Worm (Caenorhabditis elegans): Measurements from ENCODE around the gene T05C12.8.

The T05C12.8 gene

ce11 chrII:8185016-8185493, 5.3 kb downstream of the T05C12.8 start, which contains the start of the genes mig-5 and cct-1 (continued):
- TF ChIP-seq ceh-79 (tag; optimal IDR thresholded peaks at IDR 0.05): no peak
- peak; percentile 41 for TF ChIP-seq rpc-1 (optimal IDR thresholded peaks at IDR 0.05)
- TF ChIP-seq rpc-1 (tag; optimal IDR thresholded peaks at IDR 0.05): no peak
- TF ChIP-seq let-526 (GFP tag; IDR thresholded peaks at IDR 0.05): peak; percentile 64; the same call in 1 of the 2 replicates
- TF ChIP-seq snpc-1.1 (tag; optimal IDR thresholded peaks at IDR 0.05; ENCODE audit: insufficient read depth): peak; percentile 0
- peak; percentile 85 for TF ChIP-seq madf-6 (GFP tag; IDR thresholded peaks at IDR 0.05)
- 0 out of 2 replicates have a peak, but pooled peaks have one; percentile 22 for TF ChIP-seq B0019.2 (GFP tag; conservative IDR thresholded peaks at IDR 0.05)
- TF ChIP-seq lin-40 (tag; optimal IDR thresholded peaks at IDR 0.05): peak; percentile 96
- peak; percentile 16 for TF ChIP-seq xnd-1 (tag; optimal IDR thresholded peaks at IDR 0.05)
- peak; percentile 70 for TF ChIP-seq F49E8.2 (tag; optimal IDR thresholded peaks at IDR 0.05; ENCODE audit: insufficient read depth)
- peak; percentile 86 for TF ChIP-seq C06A6.2 (GFP tag; conservative IDR thresholded peaks at IDR 0.05)
- no peak for TF ChIP-seq F10E7.11 (tag; optimal IDR thresholded peaks at IDR 0.05)
- TF ChIP-seq cebp-1 (GFP tag; IDR thresholded peaks at IDR 0.05): peak; percentile 52; the same call in 1 of the 2 replicates
- no peak for TF ChIP-seq cebp-1 (tag; optimal IDR thresholded peaks at IDR 0.05)
- 0 out of 2 replicates have a peak, but pooled peaks have one; percentile 18 for TF ChIP-seq ztf-28 (GFP tag; IDR thresholded peaks at IDR 0.05)
- peak; percentile 64 for TF ChIP-seq gei-17 (GFP tag; optimal IDR thresholded peaks at IDR 0.05)
- no peak for TF ChIP-seq Y79H2A.3 (GFP tag; conservative IDR thresholded peaks at IDR 0.05)
- TF ChIP-seq B0035.1 (tag; optimal IDR thresholded peaks at IDR 0.05): peak; percentile 46
- TF ChIP-seq sea-2 (GFP tag; IDR thresholded peaks at IDR 0.05): no peak
- peak; percentile 7 for TF ChIP-seq chd-7 (tag; optimal IDR thresholded peaks at IDR 0.05)
- TF ChIP-seq mxl-1 (tag; optimal IDR thresholded peaks at IDR 0.05): no peak
- TF ChIP-seq let-607 (tag; optimal IDR thresholded peaks at IDR 0.05): peak in 1 of 2 experiments; percentile 84
- peak; percentile 82 for TF ChIP-seq ceh-100 (GFP tag; IDR thresholded peaks at IDR 0.05)
- TF ChIP-seq nhr-120 (GFP tag; IDR thresholded peaks at IDR 0.05): no peak
- TF ChIP-seq nfyb-1 (GFP tag; IDR thresholded peaks at IDR 0.05): peak; percentile 96
- TF ChIP-seq fkh-3 (tag; optimal IDR thresholded peaks at IDR 0.05): no peak

DNA sequence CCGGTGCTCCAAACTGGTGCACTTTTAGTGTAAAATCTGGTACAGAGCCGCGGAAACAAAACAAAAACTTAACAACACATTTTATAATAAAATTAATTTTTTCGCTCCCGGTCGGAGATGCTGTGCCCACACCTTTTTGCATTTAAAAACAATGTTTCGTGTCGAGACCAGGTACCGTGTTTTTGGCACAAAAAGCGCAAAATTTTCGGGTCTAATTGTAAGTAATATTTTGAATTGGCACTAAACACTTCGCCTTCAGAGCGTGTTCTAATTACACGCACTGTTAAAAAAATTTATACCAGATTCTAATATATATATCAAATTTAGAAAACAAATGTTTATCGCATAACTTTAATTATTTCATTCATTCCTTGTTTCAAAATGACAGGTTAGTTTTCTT, 8.9 kb downstream of the T05C12.8 start, which contains the start of gene dylt-3:
dylt-3 (plus strand) TSS at position 301 of the 400 bp plus-strand sequence.
- TF ChIP-seq B0035.1 (tag; optimal IDR thresholded peaks at IDR 0.05) (no peak), xnd-1 (tag; optimal IDR thresholded peaks at IDR 0.05) (no peak), Y53F4B.3 (GFP tag; IDR thresholded peaks at IDR 0.05) (no peak), Y79H2A.3 (GFP tag; conservative IDR thresholded peaks at IDR 0.05) (no peak), madf-8 (GFP tag; conservative IDR thresholded peaks at IDR 0.05) (no peak), madf-3 (GFP tag; IDR thresholded peaks at IDR 0.05) (no peak), snpc-4 (GFP tag; optimal IDR thresholded peaks at IDR 0.05) (no peak), snpc-4 (tag; optimal IDR thresholded peaks at IDR 0.05) (no peak), die-1 (tag; optimal IDR thresholded peaks at IDR 0.05) (no peak), ceh-27 (GFP tag; optimal IDR thresholded peaks at IDR 0.05) (no peak), B0336.3 (GFP tag; IDR thresholded peaks at IDR 0.05) (no peak), ceh-91 (GFP tag; IDR thresholded peaks at IDR 0.05) (no peak), F10E7.11 (tag; optimal IDR thresholded peaks at IDR 0.05) (no peak)

ce11 chrII:8180281-8180680, 10.1 kb downstream of the T05C12.8 start, which contains the start of gene T05C12.4:
T05C12.4 (minus strand) TSS chrII:8180381.
- TF ChIP-seq fkh-3 (tag; optimal IDR thresholded peaks at IDR 0.05) (no peak), lag-1 (GFP tag; IDR thresholded peaks at IDR 0.05) (no peak), mel-28 (tag; optimal IDR thresholded peaks at IDR 0.05; ENCODE audit: borderline replicate concordance) (no peak), let-526 (GFP tag; IDR thresholded peaks at IDR 0.05) (no peak), rcor-1 (GFP tag; IDR thresholded peaks at IDR 0.05) (no peak), mxl-1 (tag; optimal IDR thresholded peaks at IDR 0.05) (no peak), F55B11.4 (tag; optimal IDR thresholded peaks at IDR 0.05; ENCODE audit: borderline replicate concordance, insufficient read depth) (no peak), Y53G8AR.9 (GFP tag; conservative IDR thresholded peaks at IDR 0.05) (no peak), F22D6.2 (tag; optimal IDR thresholded peaks at IDR 0.05) (no peak), dpff-1 (tag; optimal IDR thresholded peaks at IDR 0.05) (no peak)

Measured in whole organism, young adult.